Fruit fly (Drosophila melanogaster): ENCODE results near the gene tfc.
A peak's percentile ranks its signal among the peaks of the same experiment; 100 is the strongest.

Gene tfc

DNA sequence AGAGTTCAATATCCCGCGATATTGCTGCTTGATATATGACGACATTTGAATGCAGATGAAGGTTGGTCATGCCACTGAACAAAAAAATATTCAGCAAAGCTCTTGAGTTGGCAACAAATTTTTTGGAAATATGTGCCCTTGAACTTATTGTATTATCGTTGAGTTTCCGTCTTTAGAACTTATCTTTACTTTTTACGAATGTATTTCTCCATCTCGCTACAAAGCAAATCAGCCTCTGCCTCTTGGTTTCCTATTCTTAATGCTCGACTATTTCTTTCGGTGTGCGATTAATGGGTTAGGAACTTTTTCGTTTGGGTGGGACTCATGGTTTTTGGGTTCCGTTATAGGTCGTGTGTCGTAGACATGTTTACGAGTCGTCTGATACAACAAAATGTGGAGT is 66.9 kb downstream of the tfc start (continued):
- TF ChIP-seq shn (GFP tag; optimal IDR thresholded peaks at IDR 0.05) = no peak
- TF ChIP-seq tx (GFP tag; optimal IDR thresholded peaks at IDR 0.05) = peak; percentile 56
- peak; percentile 60 for TF ChIP-seq B-H1 (GFP tag; IDR thresholded peaks at IDR 0.05)
- no peak for TF ChIP-seq knrl (GFP tag; IDR thresholded peaks at IDR 0.05; ENCODE audit: partially characterized antibody)
- 0 out of 3 replicates have a peak, but pooled peaks have one; percentile 13 for TF ChIP-seq ase (GFP tag; IDR thresholded peaks at IDR 0.05)
- TF ChIP-seq CG12299 (tag; optimal IDR thresholded peaks at IDR 0.05) = no peak
- peak; percentile 45 for TF ChIP-seq CG33213 (GFP tag; optimal IDR thresholded peaks at IDR 0.05)
- TF ChIP-seq CG7556 (GFP tag; optimal IDR thresholded peaks at IDR 0.05) = peak; percentile 57
- no peak for TF ChIP-seq gsb (GFP tag; IDR thresholded peaks at IDR 0.05)
- peak; percentile 52 for TF ChIP-seq CG3847 (GFP tag; IDR thresholded peaks at IDR 0.05)
- TF ChIP-seq sima (GFP tag; optimal IDR thresholded peaks at IDR 0.05) = no peak
- peak; percentile 84 for TF ChIP-seq CG17328 (GFP tag; IDR thresholded peaks at IDR 0.05)
- peak; percentile 74 for TF ChIP-seq NC2α (GFP tag; optimal IDR thresholded peaks at IDR 0.05)
- TF ChIP-seq gfzf (GFP tag; optimal IDR thresholded peaks at IDR 0.05) = no peak
- TF ChIP-seq Xbp1 (GFP tag; optimal IDR thresholded peaks at IDR 0.05) = peak; percentile 75
- no peak for TF ChIP-seq Fer1 (GFP tag; optimal IDR thresholded peaks at IDR 0.05)
- TF ChIP-seq CG12219 (GFP tag; optimal IDR thresholded peaks at IDR 0.05) = peak; percentile 71
- TF ChIP-seq mld (GFP tag; IDR thresholded peaks at IDR 0.05; ENCODE audit: partially characterized antibody) = no peak
- TF ChIP-seq H2.0 (GFP tag; IDR thresholded peaks at IDR 0.05) = peak; percentile 68
- no peak for TF ChIP-seq pzg (GFP tag; optimal IDR thresholded peaks at IDR 0.05)
- TF ChIP-seq zfh2 (GFP tag; optimal IDR thresholded peaks at IDR 0.05) = no peak
- TF ChIP-seq Med (GFP tag) = peak; percentile 81
- no peak for TF ChIP-seq seq (GFP tag; IDR thresholded peaks at IDR 0.05)
- peak; percentile 37 for TF ChIP-seq org-1 (GFP tag; optimal IDR thresholded peaks at IDR 0.05)
- TF ChIP-seq tll (GFP tag; optimal IDR thresholded peaks at IDR 0.05) = no peak
- no peak for TF ChIP-seq CG4282 (GFP tag; optimal IDR thresholded peaks at IDR 0.05)
- TF ChIP-seq Ets65A (GFP tag) = peak; percentile 94
- no peak for TF ChIP-seq CG3995 (GFP tag; optimal IDR thresholded peaks at IDR 0.05)
- TF ChIP-seq Dbx (GFP tag; IDR thresholded peaks at IDR 0.05) = no peak
- TF ChIP-seq onecut (GFP tag; IDR thresholded peaks at IDR 0.05) = peak; percentile 62
- TF ChIP-seq gem (tag; optimal IDR thresholded peaks at IDR 0.05) = peak; percentile 84
- TF ChIP-seq CG2129 (GFP tag; IDR thresholded peaks at IDR 0.05; ENCODE audit: partially characterized antibody) = no peak
- TF ChIP-seq zfh1 (GFP tag; IDR thresholded peaks at IDR 0.05) = peak; percentile 59; the same call in 1 of the 3 replicates
- peak; percentile 24 for TF ChIP-seq kay (GFP tag; optimal IDR thresholded peaks at IDR 0.05)
- no peak for TF ChIP-seq CG12769 (tag; optimal IDR thresholded peaks at IDR 0.05)
- TF ChIP-seq CG11696 (GFP tag; IDR thresholded peaks at IDR 0.05) = peak; percentile 54; the same call in 1 of the 2 replicates
- TF ChIP-seq vvl (GFP tag; IDR thresholded peaks at IDR 0.05) = peak; percentile 76
- peak; percentile 82 for TF ChIP-seq CG17361 (GFP tag; IDR thresholded peaks at IDR 0.05)
- 0 out of 2 replicates have a peak, but pooled peaks have one; percentile 14 for TF ChIP-seq sob (GFP tag; IDR thresholded peaks at IDR 0.05)
- no peak for TF ChIP-seq lbe (GFP tag; optimal IDR thresholded peaks at IDR 0.05)
- peak; percentile 17 for TF ChIP-seq Asciz (GFP tag; optimal IDR thresholded peaks at IDR 0.05)
- peak; percentile 83 for TF ChIP-seq CG2202 (tag; optimal IDR thresholded peaks at IDR 0.05)
- TF ChIP-seq Meics (GFP tag; optimal IDR thresholded peaks at IDR 0.05) = peak; percentile 32
- TF ChIP-seq Mrtf (GFP tag; IDR thresholded peaks at IDR 0.05) = no peak
- TF ChIP-seq CG9797 (GFP tag; optimal IDR thresholded peaks at IDR 0.05) = no peak
- no peak for TF ChIP-seq CG16779 (GFP tag; IDR thresholded peaks at IDR 0.05)
- TF ChIP-seq eyg (GFP tag; optimal IDR thresholded peaks at IDR 0.05) = peak; percentile 25
- no peak for TF ChIP-seq Nf-YA (GFP tag; IDR thresholded peaks at IDR 0.05)
- TF ChIP-seq phol (tag; optimal IDR thresholded peaks at IDR 0.05) = peak; percentile 78
- TF ChIP-seq CG7963 (GFP tag; IDR thresholded peaks at IDR 0.05; ENCODE audit: partially characterized antibody) = no peak
- TF ChIP-seq CG31224 (GFP tag; IDR thresholded peaks at IDR 0.05) = no peak
- peak; percentile 2 for TF ChIP-seq Max (GFP tag; optimal IDR thresholded peaks at IDR 0.05)

Data from whole organism, embryonic.